Worm (Caenorhabditis elegans) whole organism, L4/young adult: Measurements from ENCODE around the gene fbxb-91.

Source experiments
- dao-5 ChIP-seq: sonication (generic microtip); optimal IDR thresholded peaks from 2 replicates; lab custom pipeline; 2016; ENCODE audit warnings: missing genotype, missing genetic modification characterization, moderate library complexity, missing compliant biosample characterization
- him-1 ChIP-seq: sonication (generic microtip); optimal IDR thresholded peaks from 2 replicates; lab custom pipeline; 2016; ENCODE audit warnings: missing genotype, missing genetic modification reagents, missing genetic modification characterization, missing compliant biosample characterization

- no peak for TF ChIP-seq dao-5 (tag; lab: Kevin White, UChicago)
- TF ChIP-seq him-1, result no peak
Measured at ce11 chrII:3779463-3779862, 28.9 kb upstream of the fbxb-91 start, which contains the start of gene T24E12.11.
